Fruit fly (Drosophila melanogaster) whole organism, embryonic: ENCODE measurements around the gene Unc-115a.
A peak's percentile ranks its signal among the peaks of the same experiment; 100 is the strongest.

Source experiments
- Atf-2 ChIP-seq: fragments of 200-800 bp; sonication (Bioruptor generic); optimal IDR thresholded peaks from 2 replicates; lab custom pipeline; 2016; ENCODE audit warnings: missing biosample characterization, missing genetic modification characterization
- Bdp1 ChIP-seq: fragments of 200-800 bp; sonication (Bioruptor generic); optimal IDR thresholded peaks from 3 replicates; lab custom pipeline; 2016; ENCODE audit warnings: missing biosample characterization, missing genetic modification characterization
- CG10267 ChIP-seq: fragments of 200-800 bp; sonication (Bioruptor generic); optimal IDR thresholded peaks from 2 replicates; lab custom pipeline; 2018; ENCODE audit warnings: missing biosample characterization, mild to moderate bottlenecking, missing genetic modification characterization, moderate library complexity
- CG16815 ChIP-seq: fragments of 200-800 bp; sonication (Bioruptor generic); optimal IDR thresholded peaks from 3 replicates; lab custom pipeline; 2017; ENCODE audit warnings: missing biosample characterization, mild to moderate bottlenecking, missing genetic modification characterization
- CG17385 ChIP-seq: fragments of 200-800 bp; sonication (Bioruptor generic); optimal IDR thresholded peaks from 3 replicates; lab custom pipeline; 2018; ENCODE audit warnings: missing biosample characterization, mild to moderate bottlenecking, missing genetic modification characterization
- CG2116 ChIP-seq: fragments of 200-800 bp; sonication (Bioruptor generic); optimal IDR thresholded peaks from 3 replicates; lab custom pipeline; 2018; ENCODE audit warnings: missing biosample characterization, mild to moderate bottlenecking, missing genetic modification characterization
- CG32767 ChIP-seq: fragments of 200-800 bp; sonication (Bioruptor generic); IDR thresholded peaks from 2 replicates; pipeline ENCODE4 v1.3.6; 2022; ENCODE audit warnings: missing biosample characterization, missing genetic modification characterization
- CG4328 ChIP-seq: fragments of 200-800 bp; sonication (Bioruptor generic); optimal IDR thresholded peaks from 3 replicates; lab custom pipeline; 2017; ENCODE audit warnings: missing biosample characterization, missing genetic modification reagents, missing genetic modification characterization
- CG4617 ChIP-seq: fragments of 200-800 bp; sonication (Bioruptor generic); optimal IDR thresholded peaks from 3 replicates; lab custom pipeline; 2016; ENCODE audit warnings: missing biosample characterization, missing genetic modification characterization, borderline replicate concordance
- CG6854 ChIP-seq: fragments of 200-800 bp; sonication (Bioruptor generic); optimal IDR thresholded peaks from 3 replicates; lab custom pipeline; 2017; ENCODE audit warnings: missing biosample characterization, mild to moderate bottlenecking, missing genetic modification characterization
- CG7786 ChIP-seq: fragments of 200-800 bp; sonication (Bioruptor generic); optimal IDR thresholded peaks from 2 replicates; lab custom pipeline; 2016; ENCODE audit warnings: missing biosample characterization, missing genetic modification characterization
- CG9437 ChIP-seq: fragments of 200-800 bp; sonication (Bioruptor generic); optimal IDR thresholded peaks from 2 replicates; lab custom pipeline; 2018; ENCODE audit warnings: missing biosample characterization, mild to moderate bottlenecking, missing genetic modification characterization
- CoRest ChIP-seq: fragments of 200-800 bp; sonication (Bioruptor generic); optimal IDR thresholded peaks from 3 replicates; lab custom pipeline; 2018; ENCODE audit warnings: missing biosample characterization, mild to moderate bottlenecking, missing genetic modification characterization, moderate library complexity
- Dip3 ChIP-seq: fragments of 200-800 bp; sonication (Bioruptor generic); optimal IDR thresholded peaks from 3 replicates; lab custom pipeline; 2016; ENCODE audit warnings: missing biosample characterization, missing genetic modification characterization
- Ets97D ChIP-seq: fragments of 200-800 bp; sonication (Bioruptor generic); optimal IDR thresholded peaks from 3 replicates; lab custom pipeline; 2016; ENCODE audit warnings: missing biosample characterization, missing genetic modification characterization
- HmgD ChIP-seq: fragments of 200-800 bp; sonication (Bioruptor generic); optimal IDR thresholded peaks from 3 replicates; lab custom pipeline; 2016; ENCODE audit warnings: missing biosample characterization, missing genetic modification characterization
- MESR4 ChIP-seq: fragments of 200-800 bp; sonication (Bioruptor generic); optimal IDR thresholded peaks from 2 replicates; lab custom pipeline; 2018; ENCODE audit warnings: missing biosample characterization, mild to moderate bottlenecking, missing genetic modification characterization, moderate library complexity
- Nf-YB ChIP-seq: fragments of 200-800 bp; sonication (Bioruptor generic); optimal IDR thresholded peaks from 3 replicates; lab custom pipeline; 2019; ENCODE audit warnings: missing biosample characterization, mild to moderate bottlenecking, missing genetic modification characterization, moderate library complexity
- Optix ChIP-seq: fragments of 200-800 bp; sonication (Bioruptor generic); IDR thresholded peaks from 3 replicates; pipeline ENCODE4 v1.3.6; 2022; ENCODE audit warnings: missing biosample characterization, missing genetic modification characterization
- Rx ChIP-seq: fragments of 200-800 bp; sonication (Bioruptor generic); IDR thresholded peaks from 2 replicates; pipeline ENCODE4 v1.3.6; 2022; ENCODE audit warnings: missing biosample characterization, missing genetic modification characterization
- Usf ChIP-seq: fragments of 200-800 bp; sonication (Bioruptor generic); optimal IDR thresholded peaks from 2 replicates; lab custom pipeline; 2017; ENCODE audit warnings: missing genotype, missing biosample characterization, missing genetic modification characterization
- btn ChIP-seq: fragments of 200-800 bp; sonication (Bioruptor generic); optimal IDR thresholded peaks from 2 replicates; lab custom pipeline; 2016; ENCODE audit warnings: missing biosample characterization, missing genetic modification characterization
- caup ChIP-seq: fragments of 200-800 bp; sonication (Bioruptor generic); optimal IDR thresholded peaks from 3 replicates; lab custom pipeline; 2017; ENCODE audit warnings: missing biosample characterization, mild to moderate bottlenecking, missing genetic modification characterization, moderate library complexity; ENCODE audit not compliant: severe bottlenecking
- chif ChIP-seq, 2 experiments: fragments of 200-800 bp; sonication (Bioruptor generic); optimal IDR thresholded peaks; 3 replicates each; lab custom pipeline; 2016; ENCODE audit warnings: missing biosample characterization in 2 of 2, missing genetic modification characterization in 2 of 2
- disco-r ChIP-seq: fragments of 200-800 bp; sonication (Bioruptor generic); optimal IDR thresholded peaks from 2 replicates; lab custom pipeline; 2016; ENCODE audit warnings: missing biosample characterization, missing genetic modification characterization
- dpn ChIP-seq, 2 experiments: fragments of 200-800 bp; sonication (Bioruptor generic); optimal IDR thresholded peaks; 3 replicates each; lab custom pipeline; 2016; ENCODE audit warnings: missing biosample characterization in 2 of 2, missing genetic modification characterization in 2 of 2
- gce ChIP-seq: fragments of 200-800 bp; sonication (Bioruptor generic); IDR thresholded peaks from 3 replicates; pipeline ENCODE4 v1.3.6; 2022; ENCODE audit warnings: missing biosample characterization, missing genetic modification characterization
- kah ChIP-seq: fragments of 200-800 bp; sonication (Bioruptor generic); optimal IDR thresholded peaks from 2 replicates; lab custom pipeline; 2018; ENCODE audit warnings: missing biosample characterization, mild to moderate bottlenecking, missing genetic modification characterization
- mirr ChIP-seq: fragments of 200-800 bp; sonication (Bioruptor generic); optimal IDR thresholded peaks from 3 replicates; lab custom pipeline; 2018; ENCODE audit warnings: missing biosample characterization, mild to moderate bottlenecking, missing genetic modification characterization
- org-1 ChIP-seq: fragments of 200-800 bp; sonication (Bioruptor generic); optimal IDR thresholded peaks from 2 replicates; lab custom pipeline; 2017; ENCODE audit warnings: missing biosample characterization, missing genetic modification characterization
- peb ChIP-seq: fragments of 200-800 bp; sonication (Bioruptor generic); IDR thresholded peaks from 2 replicates; pipeline ENCODE4 v1.3.6; 2022; ENCODE audit warnings: missing biosample characterization, missing genetic modification characterization
- pnt ChIP-seq: fragments of 200-800 bp; sonication (Bioruptor generic); optimal IDR thresholded peaks from 3 replicates; lab custom pipeline; 2016; ENCODE audit warnings: missing biosample characterization, missing genetic modification characterization
- scrt ChIP-seq: fragments of 200-800 bp; sonication (Bioruptor generic); optimal IDR thresholded peaks from 2 replicates; lab custom pipeline; 2018; ENCODE audit warnings: missing biosample characterization, mild to moderate bottlenecking, missing genetic modification characterization, moderate library complexity
- sens-2 ChIP-seq: fragments of 200-800 bp; sonication (Bioruptor generic); IDR thresholded peaks from 2 replicates; pipeline ENCODE4 v1.3.6; 2022; ENCODE audit warnings: missing biosample characterization, missing genetic modification characterization
- tap ChIP-seq: fragments of 200-800 bp; optimal IDR thresholded peaks from 3 replicates; lab custom pipeline; 2019; ENCODE audit warnings: missing biosample characterization, mild to moderate bottlenecking, missing genetic modification characterization, moderate library complexity
- tgo ChIP-seq: fragments of 200-800 bp; sonication (Bioruptor generic); IDR thresholded peaks from 3 replicates; pipeline ENCODE4 v1.3.6; 2022; ENCODE audit warnings: missing biosample characterization, missing genetic modification characterization
- vvl ChIP-seq: fragments of 200-800 bp; sonication (Bioruptor generic); IDR thresholded peaks from 2 replicates; pipeline ENCODE4 v1.3.6; 2022; ENCODE audit warnings: missing biosample characterization, missing genetic modification characterization
- wek ChIP-seq: fragments of 200-800 bp; sonication (Bioruptor generic); optimal IDR thresholded peaks from 3 replicates; lab custom pipeline; 2018; ENCODE audit warnings: missing biosample characterization, mild to moderate bottlenecking, missing genetic modification characterization, moderate library complexity
- wor ChIP-seq: fragments of 200-800 bp; sonication (Bioruptor generic); IDR thresholded peaks from 2 replicates; pipeline ENCODE4 v1.3.6; 2022; ENCODE audit warnings: missing biosample characterization, missing genetic modification characterization

The Unc-115a gene

DNA sequence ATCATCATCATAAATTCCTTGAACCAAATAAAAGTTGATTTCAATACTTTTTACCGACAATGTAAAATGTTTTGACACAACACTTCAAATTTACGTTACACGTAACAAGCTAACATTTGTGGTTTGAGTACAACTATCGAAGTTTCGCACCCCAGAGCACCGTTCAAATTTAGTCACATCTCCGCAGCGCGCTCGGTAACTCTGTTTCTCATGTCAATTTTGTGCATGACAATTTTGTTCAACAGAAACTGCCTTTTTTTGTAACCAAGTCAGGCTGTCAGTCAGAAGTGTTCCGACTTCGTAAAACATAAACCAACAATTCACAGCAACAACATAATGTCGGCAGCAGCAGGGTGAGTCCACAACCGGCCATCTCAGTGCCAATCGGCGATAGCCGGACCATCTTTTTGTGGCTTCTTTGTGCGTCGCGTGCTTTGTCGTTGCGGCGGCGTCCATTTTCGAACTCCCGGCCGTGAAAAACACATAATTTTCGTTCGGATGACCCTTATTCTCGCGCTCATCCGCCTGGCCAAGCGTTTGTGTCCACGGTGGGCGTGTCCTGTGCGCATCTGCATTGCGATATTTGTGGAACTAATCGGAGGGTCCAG, 27.4 kb downstream of the Unc-115a start, which contains the start of gene p23 (continued):
- TF ChIP-seq Bdp1 = peak; percentile 15
- TF ChIP-seq CG17385 (GFP tag; lab: Kevin White, UChicago) = no peak
- TF ChIP-seq MESR4 = peak; percentile 94
- TF ChIP-seq Rx = no peak
- TF ChIP-seq CG9437 = peak; percentile 58
- TF ChIP-seq CG2116 (GFP tag; lab: Kevin White, UChicago) = peak; percentile 1
- no peak for TF ChIP-seq chif (GFP tag; optimal IDR thresholded peaks at IDR 0.05; lab: Kevin White, UChicago)
- TF ChIP-seq disco-r (GFP tag; lab: Kevin White, UChicago) = peak; percentile 33
- no peak for TF ChIP-seq wor (GFP tag; lab: Robert Waterston, UW)
- TF ChIP-seq Optix (GFP tag; lab: Robert Waterston, UW) = no peak
- TF ChIP-seq Nf-YB (GFP tag; lab: Kevin White, UChicago) = peak; percentile 9
- TF ChIP-seq sens-2 = no peak
- peak; percentile 78 for TF ChIP-seq HmgD (GFP tag; lab: Kevin White, UChicago)
- no peak for TF ChIP-seq caup (GFP tag; lab: Kevin White, UChicago)
- TF ChIP-seq dpn (GFP tag; optimal IDR thresholded peaks at IDR 0.05; lab: Kevin White, UChicago) = peak in 1 of 2 experiments; percentile 17
- TF ChIP-seq CG10267 (tag; lab: Kevin White, UChicago) = peak; percentile 45
- TF ChIP-seq CoRest (tag; lab: Kevin White, UChicago) = peak; percentile 17

DNA sequence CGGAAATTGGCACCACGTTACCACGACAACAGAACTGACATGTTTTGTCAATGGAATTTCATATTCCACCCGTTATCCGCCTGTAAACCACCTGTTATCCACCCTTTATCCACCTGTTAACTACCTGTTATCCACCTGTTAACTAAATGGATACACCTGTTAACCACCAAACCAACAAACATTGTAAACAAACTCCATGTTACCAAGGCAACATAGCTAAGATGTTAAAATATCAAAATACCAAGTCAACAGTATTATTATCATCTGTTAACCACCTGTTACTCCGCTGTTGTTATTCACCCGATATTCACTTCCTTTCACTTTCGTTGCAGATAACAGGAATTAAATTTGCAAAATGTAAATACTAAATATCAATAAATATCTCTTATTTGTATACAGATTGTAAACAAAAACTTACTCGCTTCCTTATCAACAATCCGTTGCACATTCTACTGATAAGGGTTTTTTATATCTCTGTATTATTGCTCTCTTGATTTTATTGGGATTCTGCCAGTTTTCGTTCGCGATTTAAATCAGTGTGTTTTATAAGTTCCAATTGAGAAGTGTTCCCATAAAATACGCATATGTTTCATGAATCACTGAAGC, 30.1 kb downstream of the Unc-115a start, which contains the start of gene Nepl12:
Gene Nepl12, plus strand, starts transcription at position 556 of the 606 bp plus-strand sequence.
- peak; percentile 77 for TF ChIP-seq scrt (GFP tag; lab: Kevin White, UChicago)
- no peak for TF ChIP-seq peb (GFP tag; lab: Robert Waterston, UW)
- peak; percentile 20 for TF ChIP-seq CG4328 (GFP tag; lab: Kevin White, UChicago)
- TF ChIP-seq tap (tag; lab: Kevin White, UChicago) = no peak
- TF ChIP-seq Atf-2 = no peak
- TF ChIP-seq pnt = peak; percentile 49
- TF ChIP-seq mirr (GFP tag; lab: Kevin White, UChicago) = peak; percentile 48
- peak; percentile 39 for TF ChIP-seq CG7786 (GFP tag; lab: Kevin White, UChicago)
- no peak for TF ChIP-seq Usf (GFP tag; lab: Kevin White, UChicago)
- peak; percentile 19 for TF ChIP-seq Dip3 (GFP tag; lab: Kevin White, UChicago)
- no peak for TF ChIP-seq CG32767
- TF ChIP-seq kah = peak; percentile 48
- peak; percentile 5 for TF ChIP-seq CG6854
- TF ChIP-seq wek (GFP tag; lab: Kevin White, UChicago) = peak; percentile 28
- no peak for TF ChIP-seq CG4617 (GFP tag; lab: Kevin White, UChicago)
- TF ChIP-seq gce (GFP tag; lab: Robert Waterston, UW) = no peak
- peak; percentile 23 for TF ChIP-seq CG16815 (GFP tag; lab: Kevin White, UChicago)
- TF ChIP-seq Ets97D (GFP tag; lab: Kevin White, UChicago) = no peak
- TF ChIP-seq btn (GFP tag; lab: Kevin White, UChicago) = no peak
- TF ChIP-seq org-1 (GFP tag; lab: Kevin White, UChicago) = peak; percentile 36
- no peak for TF ChIP-seq vvl (GFP tag; lab: Robert Waterston, UW)
- no peak for TF ChIP-seq tgo
